Worm (Caenorhabditis elegans) whole organism, L4 larva: ENCODE data around the gene rme-6.
"Not testable (repeated sequence)": the region's sequence is repeated elsewhere in the genome, so short reads cannot be mapped to it uniquely, and the experiment has no call there.

ENCODE experiments used
- F26F4.8 ChIP-seq: fragments of 200-800 bp; sonication (Bioruptor generic); conservative IDR thresholded peaks from 2 replicates; pipeline ENCODE4 v1.3.6; 2022; ENCODE audit warnings: missing genetic modification characterization, missing compliant biosample characterization
- T26A8.4 ChIP-seq: fragments of 200-800 bp; sonication (Bioruptor generic); IDR thresholded peaks from 2 replicates; pipeline ENCODE4 v1.3.6; 2022; ENCODE audit warnings: missing genetic modification characterization, missing compliant biosample characterization
- Y75B8A.6 ChIP-seq: fragments of 200-800 bp; sonication (Bioruptor generic); IDR thresholded peaks from 2 replicates; pipeline ENCODE4 v1.3.6; 2022; ENCODE audit warnings: missing genetic modification reagents, missing genetic modification characterization, missing compliant biosample characterization
- ZK337.2 ChIP-seq: fragments of 200-800 bp; sonication (Bioruptor generic); IDR thresholded peaks from 2 replicates; pipeline ENCODE4 v1.3.6; 2022; ENCODE audit warnings: missing genetic modification reagents, missing genetic modification characterization, missing compliant biosample characterization
- ZK546.5 ChIP-seq, 2 experiments: sonication (generic microtip); optimal IDR thresholded peaks; 2 replicates each; lab custom pipeline; 2017; ENCODE audit warnings: missing biosample characterization in 2 of 2, missing genetic modification characterization in 2 of 2
- aha-1 ChIP-seq: fragments of 150-350 bp; peaks from one replicate; lab custom pipeline; 2014; ENCODE audit warnings: missing biosample characterization, missing genetic modification characterization
- arid-1 ChIP-seq: fragments of 200-800 bp; sonication (Bioruptor generic); conservative IDR thresholded peaks from 2 replicates; pipeline ENCODE4 v1.3.6; 2022; ENCODE audit warnings: missing genetic modification reagents, missing genetic modification characterization, missing compliant biosample characterization
- ceh-20 ChIP-seq: fragments of 200-800 bp; sonication (Bioruptor generic); IDR thresholded peaks from 2 replicates; pipeline ENCODE4 v1.3.6; 2022; ENCODE audit warnings: missing genetic modification reagents, missing genetic modification characterization, missing compliant biosample characterization
- ceh-28 ChIP-seq: fragments of 150-350 bp; optimal IDR thresholded peaks from 2 replicates; lab custom pipeline; 2014; ENCODE audit warnings: missing biosample characterization, missing genetic modification reagents, missing genetic modification characterization
- ceh-32 ChIP-seq: sonication (generic microtip); optimal IDR thresholded peaks from 2 replicates; lab custom pipeline; 2016; ENCODE audit warnings: mild to moderate bottlenecking, missing genetic modification characterization, missing compliant biosample characterization; ENCODE audit not compliant: poor library complexity
- ceh-44 ChIP-seq: fragments of 200-800 bp; sonication (Bioruptor generic); IDR thresholded peaks from 2 replicates; pipeline ENCODE4 v1.3.6; 2022; ENCODE audit warnings: missing genetic modification reagents, missing genetic modification characterization, missing compliant biosample characterization
- ctbp-1 ChIP-seq: fragments of 200-800 bp; sonication (Bioruptor generic); IDR thresholded peaks from 2 replicates; pipeline ENCODE4 v1.3.6; 2022; ENCODE audit warnings: missing genetic modification reagents, missing genetic modification characterization, missing compliant biosample characterization
- dmd-6 ChIP-seq: fragments of 200-800 bp; sonication (Bioruptor generic); IDR thresholded peaks from 2 replicates; pipeline ENCODE4 v1.3.6; 2022; ENCODE audit warnings: missing genetic modification reagents, missing genetic modification characterization, missing compliant biosample characterization
- dmd-8 ChIP-seq: fragments of 200-800 bp; sonication (Bioruptor generic); IDR thresholded peaks from 2 replicates; pipeline ENCODE4 v1.3.6; 2022; ENCODE audit warnings: missing genetic modification characterization, missing compliant biosample characterization
- dmd-9 ChIP-seq: fragments of 200-800 bp; sonication (Bioruptor generic); IDR thresholded peaks from 2 replicates; pipeline ENCODE4 v1.3.6; 2022; ENCODE audit warnings: missing genetic modification reagents, missing genetic modification characterization, missing compliant biosample characterization
- duxl-1 ChIP-seq: sonication (generic microtip); optimal IDR thresholded peaks from 2 replicates; lab custom pipeline; 2016; ENCODE audit warnings: mild to moderate bottlenecking, missing genetic modification characterization, moderate library complexity, missing compliant biosample characterization; ENCODE audit not compliant: poor library complexity
- dve-1 ChIP-seq: sonication (generic microtip); optimal IDR thresholded peaks from 2 replicates; lab custom pipeline; 2017; ENCODE audit warnings: antibody characterized with exemption, mild to moderate bottlenecking, missing genetic modification characterization, missing compliant biosample characterization; ENCODE audit not compliant: insufficient read depth
- egl-43 ChIP-seq: fragments of 200-800 bp; sonication (Bioruptor generic); IDR thresholded peaks from 2 replicates; pipeline ENCODE4 v1.3.6; 2022; ENCODE audit warnings: missing genetic modification reagents, missing genetic modification characterization, missing compliant biosample characterization
- fkh-10 ChIP-seq: fragments of 150-350 bp; optimal IDR thresholded peaks from 2 replicates; lab custom pipeline; 2014; ENCODE audit warnings: missing biosample characterization, missing genetic modification reagents, missing genetic modification characterization
- hlh-30 ChIP-seq: sonication (generic microtip); optimal IDR thresholded peaks from 2 replicates; lab custom pipeline; 2017; ENCODE audit warnings: antibody characterized with exemption, mild to moderate bottlenecking, missing genetic modification characterization, missing compliant biosample characterization; ENCODE audit not compliant: insufficient read depth
- lim-7 ChIP-seq: fragments of 200-800 bp; sonication (Bioruptor generic); IDR thresholded peaks from 2 replicates; pipeline ENCODE4 v1.3.6; 2022; ENCODE audit warnings: missing genetic modification characterization, missing compliant biosample characterization
- lin-1 ChIP-seq: fragments of 200-800 bp; sonication (Bioruptor generic); IDR thresholded peaks from 2 replicates; pipeline ENCODE4 v1.3.6; 2022; ENCODE audit warnings: missing genetic modification reagents, missing genetic modification characterization, missing compliant biosample characterization
- lin-38 ChIP-seq: fragments of 200-800 bp; sonication (Bioruptor generic); IDR thresholded peaks from 2 replicates; pipeline ENCODE4 v1.3.6; 2022; ENCODE audit warnings: missing genetic modification reagents, missing genetic modification characterization, missing compliant biosample characterization
- lin-39 ChIP-seq: fragments of 150-350 bp; optimal IDR thresholded peaks from 2 replicates; lab custom pipeline; 2014; ENCODE audit warnings: missing biosample characterization, missing genetic modification reagents, missing genetic modification characterization
- madf-5 ChIP-seq, 2 experiments: fragments of 200-800 bp; sonication (Bioruptor generic); IDR thresholded peaks; 2 replicates each; pipeline ENCODE4 v1.3.6; 2022; ENCODE audit warnings: missing compliant biosample characterization in 2 of 2, missing genetic modification characterization in 2 of 2
- nhr-11 ChIP-seq: fragments of 150-350 bp; optimal IDR thresholded peaks from 2 replicates; lab custom pipeline; 2014; ENCODE audit warnings: missing biosample characterization, missing genetic modification characterization
- nhr-48 ChIP-seq: sonication (generic microtip); optimal IDR thresholded peaks from 2 replicates; lab custom pipeline; 2016; ENCODE audit warnings: mild to moderate bottlenecking, missing genetic modification characterization, missing compliant biosample characterization
- pha-4 ChIP-seq, 2 experiments: fragments of 150-350 bp in 1 of 2; fragments of 200-800 bp in 1 of 2; sonication (Bioruptor generic) in 1 of 2; IDR thresholded peaks in 1 of 2; optimal IDR thresholded peaks in 1 of 2; 2 replicates each; pipeline versions ENCODE4 v1.3.6 to Lab custom; 2014 to 2022; ENCODE audit warnings: missing genetic modification characterization in 2 of 2, missing genetic modification reagents in 2 of 2, missing biosample characterization in 1 of 2, missing compliant biosample characterization in 1 of 2
- rbr-2 ChIP-seq: sonication (generic microtip); optimal IDR thresholded peaks from 2 replicates; lab custom pipeline; 2016; ENCODE audit warnings: missing genotype, missing genetic modification characterization, missing compliant biosample characterization
- set-16 ChIP-seq: fragments of 200-800 bp; sonication (Bioruptor generic); IDR thresholded peaks from 2 replicates; pipeline ENCODE4 v1.3.6; 2022; ENCODE audit warnings: missing genetic modification reagents, missing genetic modification characterization, missing compliant biosample characterization
- skn-1 ChIP-seq: fragments of 150-350 bp; optimal IDR thresholded peaks from 2 replicates; lab custom pipeline; 2014; ENCODE audit warnings: missing biosample characterization, missing genetic modification characterization
- spr-1 ChIP-seq: sonication (generic microtip); optimal IDR thresholded peaks from 2 replicates; lab custom pipeline; 2016; ENCODE audit warnings: mild to moderate bottlenecking, missing genetic modification characterization, missing compliant biosample characterization
- vab-7 ChIP-seq: fragments of 200-800 bp; sonication (Bioruptor generic); IDR thresholded peaks from 2 replicates; pipeline ENCODE4 v1.3.6; 2022; ENCODE audit warnings: missing genetic modification reagents, missing genetic modification characterization, missing compliant biosample characterization
- zfp-3 ChIP-seq: fragments of 200-800 bp; sonication (Bioruptor generic); conservative IDR thresholded peaks from 2 replicates; pipeline ENCODE4 v1.3.6; 2022; ENCODE audit warnings: missing genetic modification reagents, missing genetic modification characterization, missing compliant biosample characterization
- zip-11 ChIP-seq: fragments of 200-800 bp; sonication (Bioruptor generic); IDR thresholded peaks from 2 replicates; pipeline ENCODE4 v1.3.6; 2022; ENCODE audit warnings: missing genetic modification characterization, missing compliant biosample characterization
- zip-2 ChIP-seq: fragments of 150-350 bp; optimal IDR thresholded peaks from 2 replicates; lab custom pipeline; 2014; ENCODE audit warnings: missing biosample characterization, missing genetic modification characterization

rme-6 gene

ce11 chrX:1064064-1064463, 32.9 kb upstream of the rme-6 start (continued):
- TF ChIP-seq set-16 (GFP tag; lab: Robert Waterston, UW): peak; percentile 99
- no peak for TF ChIP-seq dve-1 (tag; lab: Kevin White, UChicago)
- TF ChIP-seq ctbp-1 (GFP tag; lab: Robert Waterston, UW): peak; percentile 79
- no peak for TF ChIP-seq ceh-32 (tag; lab: Kevin White, UChicago)
- TF ChIP-seq duxl-1 (tag; lab: Kevin White, UChicago): no peak
- peak; percentile 36 for TF ChIP-seq dmd-6 (GFP tag; lab: Robert Waterston, UW)
- TF ChIP-seq nhr-48 (tag; lab: Kevin White, UChicago): peak; percentile 9
- 0 out of 2 replicates have a peak, but pooled peaks have one; percentile 9 for TF ChIP-seq lin-38 (GFP tag; lab: Robert Waterston, UW)
- TF ChIP-seq nhr-11 (tag; lab: Kevin White, UChicago): peak; percentile 23
- peak; percentile 83 for TF ChIP-seq rbr-2 (tag; lab: Kevin White, UChicago)
- peak; percentile 23 for TF ChIP-seq lin-39 (tag; lab: Kevin White, UChicago)
- TF ChIP-seq ceh-20: no peak
- TF ChIP-seq, all 104 proteins: peak for 20

ce11 chrX:1068986-1069385, 28.0 kb upstream of the rme-6 start, which contains the start of gene mksr-1:
mksr-1 (minus strand) TSS chrX:1069129.
- TF ChIP-seq madf-5 (GFP tag; IDR thresholded peaks at IDR 0.05; lab: Robert Waterston, UW) (no peak), spr-1 (tag; lab: Kevin White, UChicago) (no peak), aha-1 (peak; percentile 35), fkh-10 (GFP tag; lab: Kevin White, UChicago) (no peak), zip-11 (no peak), skn-1 (no peak)
- TF ChIP-seq, all 104 proteins: peak for 1

DNA sequence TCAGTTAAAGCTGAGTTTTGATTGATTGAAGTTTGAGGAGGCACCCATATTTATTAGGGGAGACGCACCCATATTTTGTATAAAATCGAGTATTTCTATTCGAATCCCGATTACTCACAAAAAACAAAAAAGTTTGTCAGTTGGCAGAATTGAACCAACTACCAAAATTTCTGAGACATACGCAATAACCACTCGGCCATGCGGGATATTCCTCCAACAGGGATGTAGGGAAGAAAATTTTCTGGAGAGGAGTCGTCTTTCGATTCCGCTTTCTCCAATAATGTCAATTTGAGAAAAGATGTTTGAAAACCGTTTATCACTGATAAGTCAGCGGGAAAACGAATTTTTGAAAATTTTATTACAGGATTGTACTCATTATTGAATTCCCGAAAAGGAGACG, 26.4 kb upstream of the rme-6 start:
- TF ChIP-seq T26A8.4 (GFP tag; lab: Robert Waterston, UW) (peak; percentile 48; the same call in 1 of the 2 replicates), lin-38 (GFP tag; lab: Robert Waterston, UW) (peak; percentile 56; the same call in 1 of the 2 replicates), pha-4 (GFP tag; IDR thresholded peaks at IDR 0.05; lab: Robert Waterston, UW) (peak; percentile 22; the same call in 1 of the 2 replicates), zfp-3 (GFP tag; lab: Robert Waterston, UW) (peak; percentile 41; the same call in 1 of the 2 replicates), vab-7 (GFP tag; lab: Robert Waterston, UW) (peak; percentile 11; the same call in 1 of the 2 replicates), arid-1 (GFP tag; lab: Robert Waterston, UW) (peak; percentile 58; the same call in 1 of the 2 replicates), ctbp-1 (GFP tag; lab: Robert Waterston, UW) (0 out of 2 replicates have a peak, but pooled peaks have one; percentile 36), lim-7 (GFP tag; lab: Robert Waterston, UW) (peak; percentile 73; the same call in 1 of the 2 replicates), F26F4.8 (GFP tag; lab: Robert Waterston, UW) (0 out of 2 replicates have a peak, but pooled peaks have one; percentile 44), dmd-9 (GFP tag; lab: Robert Waterston, UW) (0 out of 2 replicates have a peak, but pooled peaks have one; percentile 8), egl-43 (GFP tag; lab: Robert Waterston, UW) (peak; percentile 77), dmd-8 (GFP tag; lab: Robert Waterston, UW) (peak; percentile 60), ceh-44 (GFP tag; lab: Robert Waterston, UW) (0 out of 2 replicates have a peak, but pooled peaks have one; percentile 37), dmd-6 (GFP tag; lab: Robert Waterston, UW) (peak; percentile 21; the same call in 1 of the 2 replicates), lin-1 (GFP tag; lab: Robert Waterston, UW) (0 out of 2 replicates have a peak, but pooled peaks have one; percentile 32)
- TF ChIP-seq pha-4 (tag; optimal IDR thresholded peaks at IDR 0.05; lab: Kevin White, UChicago): not testable (repeated sequence)

DNA sequence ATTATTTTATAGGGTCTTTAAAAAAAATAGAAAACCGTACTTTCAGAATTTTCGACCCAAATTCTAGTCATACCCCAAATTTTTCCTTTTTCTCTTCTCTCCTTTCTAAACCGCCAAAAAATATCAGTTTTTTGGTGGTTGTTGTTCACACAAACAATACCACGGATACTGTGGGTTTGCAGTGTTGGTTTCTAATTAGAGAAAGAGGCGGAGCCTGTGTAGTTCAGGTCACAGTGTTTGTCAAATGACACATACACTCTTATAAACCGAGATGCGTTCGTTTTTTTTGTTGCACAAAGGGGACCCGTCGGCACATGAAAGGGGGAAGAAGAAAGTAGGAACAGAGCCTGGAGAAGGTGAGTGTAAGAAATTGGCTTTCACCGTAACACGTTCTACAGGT, 24.8 kb upstream of the rme-6 start, which contains the start of gene lim-6:
Gene lim-6, plus strand, starts transcription at position 301 of the 400 bp plus-strand sequence.
- TF ChIP-seq ZK546.5 (tag; optimal IDR thresholded peaks at IDR 0.05; lab: Kevin White, UChicago) (no peak), zip-2 (tag; lab: Kevin White, UChicago) (no peak), ZK337.2 (no peak), hlh-30 (tag; lab: Kevin White, UChicago) (no peak), Y75B8A.6 (no peak), ceh-28 (tag; lab: Kevin White, UChicago) (no peak)
